Fruit fly (Drosophila melanogaster) Kc167 (cell line): Measurements from ENCODE around the gene EMC6.

Experiments
- Myc ChIP-seq: fragments of >200 bp; optimal IDR thresholded peaks from 2 replicates; lab custom pipeline; 2017; ENCODE audit warnings: missing external identifiers
- Sin3A ChIP-seq: fragments of >200 bp; optimal IDR thresholded peaks from 2 replicates; lab custom pipeline; 2018; ENCODE audit warnings: missing external identifiers
- h ChIP-seq: fragments of >200 bp; optimal IDR thresholded peaks from 3 replicates; lab custom pipeline; 2018; ENCODE audit warnings: missing external identifiers
- insv ChIP-seq: fragments of >200 bp; optimal IDR thresholded peaks from 3 replicates; lab custom pipeline; 2018; ENCODE audit warnings: missing external identifiers
- psq ChIP-seq: fragments of >200 bp; optimal IDR thresholded peaks from 2 replicates; lab custom pipeline; 2017; ENCODE audit warnings: missing external identifiers
- ttk ChIP-seq: sonication (Bioruptor generic); optimal IDR thresholded peaks from 2 replicates; lab custom pipeline; 2017; ENCODE audit warnings: missing external identifiers

Gene EMC6

dm6 chr3R:24976144-24976543 is 48.7 kb downstream of the EMC6 start:
- TF ChIP-seq Myc, result no peak
- no peak for TF ChIP-seq insv (lab: Kevin White, UChicago)
- TF ChIP-seq psq (lab: Kevin White, UChicago), result no peak
- TF ChIP-seq ttk, result no peak
- TF ChIP-seq Sin3A, result no peak
- TF ChIP-seq h (lab: Kevin White, UChicago), result no peak

- TF ChIP-seq Myc (no peak), h (lab: Kevin White, UChicago) (no peak), insv (lab: Kevin White, UChicago) (no peak), ttk (no peak), Sin3A (no peak), psq (lab: Kevin White, UChicago) (no peak)
Measured at dm6 chr3R:24974762-24975432, 49.9 kb downstream of the EMC6 start.
